Worm (Caenorhabditis elegans): ENCODE results near the gene dlat-1.

dlat-1 gene

DNA sequence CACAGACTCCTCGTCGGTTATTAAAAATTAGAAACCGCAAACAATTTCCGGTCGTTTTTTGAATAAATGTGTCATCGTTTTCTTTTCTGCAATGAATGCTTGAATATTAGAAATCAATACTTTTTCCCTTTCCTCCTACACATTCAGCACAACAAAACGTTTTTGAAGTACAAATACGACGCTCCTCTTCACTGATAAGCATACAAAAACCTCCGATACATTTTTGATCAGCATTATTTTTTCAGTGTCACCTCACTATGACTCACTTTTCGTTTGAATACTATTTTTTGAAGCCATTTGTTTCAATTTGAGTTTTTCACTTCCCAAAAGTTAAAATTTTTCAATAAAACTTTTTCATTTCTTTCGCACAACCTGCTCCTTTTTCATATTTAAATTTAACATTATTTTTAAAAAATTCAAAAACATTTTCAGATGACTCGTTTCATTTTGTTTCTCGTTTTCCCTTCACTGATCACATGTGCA, 35.7 kb upstream of the dlat-1 start, which contains the start of gene R02D5.3:
TSS of gene R02D5.3 (plus strand) at position 433 of the 483 bp plus-strand sequence.
- TF ChIP-seq hpl-2 (GFP tag; optimal IDR thresholded peaks at IDR 0.05) (no peak), elt-2 (tag; optimal IDR thresholded peaks at IDR 0.05) (peak; percentile 34)

ce11 chrV:14481987-14482386, 34.9 kb upstream of the dlat-1 start, which contains the start of gene R02D5.10:
Gene R02D5.10, plus strand, starts transcription at chrV:14482287.
- TF ChIP-seq zip-4 (GFP tag; optimal IDR thresholded peaks at IDR 0.05) (no peak), dpl-1 (GFP tag; optimal IDR thresholded peaks at IDR 0.05) (no peak), lir-3 (tag; optimal IDR thresholded peaks at IDR 0.05; ENCODE audit: poor library complexity) (no peak), unc-30 (tag; optimal IDR thresholded peaks at IDR 0.05) (no peak), vab-15 (tag; optimal IDR thresholded peaks at IDR 0.05) (no peak), nhr-11 (tag; optimal IDR thresholded peaks at IDR 0.05) (no peak), elt-3 (tag; optimal IDR thresholded peaks at IDR 0.05) (no peak), ceh-63 (GFP tag; optimal IDR thresholded peaks at IDR 0.05) (no peak), lin-35 (GFP tag; optimal IDR thresholded peaks at IDR 0.05) (no peak), tlp-1 (tag; optimal IDR thresholded peaks at IDR 0.05) (no peak), aha-1 (tag; optimal IDR thresholded peaks at IDR 0.05) (no peak), unc-130 (tag; optimal IDR thresholded peaks at IDR 0.05) (no peak), F16B12.6 (tag; optimal IDR thresholded peaks at IDR 0.05) (no peak), isw-1 (GFP tag; IDR thresholded peaks at IDR 0.05) (no peak), egl-13 (tag; optimal IDR thresholded peaks at IDR 0.05) (no peak), nhr-19 (GFP tag; conservative IDR thresholded peaks at IDR 0.05) (no peak), xbp-1 (tag; optimal IDR thresholded peaks at IDR 0.05) (no peak)

DNA sequence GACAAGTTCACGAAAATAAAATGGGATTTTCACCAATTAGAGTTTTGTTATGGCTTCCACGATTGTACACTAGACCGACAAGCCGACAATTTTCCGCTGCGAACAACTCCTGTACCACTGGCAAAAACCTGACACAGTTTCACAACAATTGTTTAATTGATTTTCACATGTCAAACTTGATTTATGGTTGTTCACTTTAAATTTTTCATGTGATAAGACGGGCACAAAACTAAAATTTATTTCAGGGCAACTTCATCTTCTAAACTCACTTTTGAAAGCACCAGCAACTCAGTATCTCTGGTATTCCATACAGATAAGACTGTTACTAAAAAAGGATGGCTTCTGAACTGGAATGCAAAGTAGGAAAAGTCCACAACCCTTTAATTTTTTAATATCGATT, 34.3 kb upstream of the dlat-1 start, which contains the start of gene R02D5.7:
TSS of gene R02D5.7 (minus strand) at position 101 of the 400 bp plus-strand sequence.
- TF ChIP-seq nhr-12 (tag; optimal IDR thresholded peaks at IDR 0.05): no peak
- TF ChIP-seq nhr-84 (tag; optimal IDR thresholded peaks at IDR 0.05): no peak
- no peak for TF ChIP-seq elt-3 (tag; optimal IDR thresholded peaks at IDR 0.05)
- no peak for TF ChIP-seq nhr-11 (tag; optimal IDR thresholded peaks at IDR 0.05)
- TF ChIP-seq C16A3.4 (tag; optimal IDR thresholded peaks at IDR 0.05): no peak
- TF ChIP-seq ets-5 (GFP tag; IDR thresholded peaks at IDR 0.05): no peak

DNA sequence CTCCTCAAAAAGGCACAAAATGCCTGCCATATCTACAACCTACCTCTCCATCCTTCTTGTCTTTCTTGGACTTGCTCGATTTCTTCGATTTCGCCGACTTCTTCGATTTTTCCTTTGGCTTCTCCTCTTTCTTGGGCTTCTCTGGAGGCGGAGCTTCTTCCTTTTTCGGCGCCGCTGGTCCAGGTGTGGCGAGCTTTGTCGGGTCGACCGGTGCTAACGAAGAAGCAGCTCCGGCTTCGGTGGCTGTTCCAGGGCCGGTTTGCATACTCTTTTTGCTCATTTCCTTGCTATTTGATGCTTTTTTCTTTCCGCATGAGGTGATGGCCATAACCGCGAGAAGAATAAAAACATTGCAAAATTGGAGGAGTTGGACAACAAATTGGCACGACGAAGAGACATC, 33.4 kb upstream of the dlat-1 start:
- TF ChIP-seq sptf-1 (tag; optimal IDR thresholded peaks at IDR 0.05) (no peak), fos-1 (tag; optimal IDR thresholded peaks at IDR 0.05) (no peak), aly-2 (tag; optimal IDR thresholded peaks at IDR 0.05) (no peak), elt-3 (tag; optimal IDR thresholded peaks at IDR 0.05) (no peak), lin-14 (GFP tag; optimal IDR thresholded peaks at IDR 0.05) (no peak), unc-86 (tag; optimal IDR thresholded peaks at IDR 0.05) (no peak), ceh-90 (tag; optimal IDR thresholded peaks at IDR 0.05) (no peak), lin-13 (GFP tag; optimal IDR thresholded peaks at IDR 0.05) (no peak), rnt-1 (tag; optimal IDR thresholded peaks at IDR 0.05) (no peak), irx-1 (tag; optimal IDR thresholded peaks at IDR 0.05) (no peak), snu-23 (GFP tag; optimal IDR thresholded peaks at IDR 0.05) (no peak), lin-39 (tag; optimal IDR thresholded peaks at IDR 0.05) (no peak), jun-1 (tag; optimal IDR thresholded peaks at IDR 0.05) (no peak), C16A3.4 (tag; optimal IDR thresholded peaks at IDR 0.05) (no peak), nhr-85 (tag) (no peak)

DNA sequence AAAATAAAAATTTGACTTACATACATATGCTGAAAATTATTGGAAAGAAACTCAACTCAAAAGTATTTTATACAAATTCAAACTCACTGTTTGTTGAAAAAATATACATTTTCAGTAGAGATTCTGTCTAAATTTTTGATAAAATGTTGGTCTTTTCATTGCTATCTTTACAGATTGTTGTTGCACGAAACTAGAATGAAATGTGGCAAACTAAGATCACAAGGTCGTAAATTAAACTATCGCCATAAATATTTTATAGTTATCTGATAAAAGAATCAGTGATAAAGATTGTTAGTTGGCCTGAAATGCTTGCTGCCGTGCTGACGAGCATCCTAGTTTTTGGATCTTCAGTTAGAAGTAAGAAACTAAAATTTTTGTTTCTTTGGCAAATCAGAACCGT, 31.9 kb upstream of the dlat-1 start, which contains the start of gene clec-55:
TSS of gene clec-55 (plus strand) at position 301 of the 400 bp plus-strand sequence.
- TF ChIP-seq elt-2 (tag; optimal IDR thresholded peaks at IDR 0.05): peak; percentile 40
- TF ChIP-seq lsy-2 (tag; optimal IDR thresholded peaks at IDR 0.05): no peak

Measured in whole organism, L1 larva.